Fruit fly (Drosophila melanogaster): Measurements from ENCODE around the gene mamo.

The mamo gene

dm6 chrX:13995977-13996723, 5.8 kb upstream of the mamo start, which contains the start of gene ben (continued):
- TF ChIP-seq CG2120 (GFP tag; optimal IDR thresholded peaks at IDR 0.05) (peak; percentile 88), sima (GFP tag; optimal IDR thresholded peaks at IDR 0.05) (peak; percentile 26), Rx (GFP tag; IDR thresholded peaks at IDR 0.05) (peak; percentile 57), CG32772 (GFP tag; IDR thresholded peaks at IDR 0.05) (peak; percentile 83), Mad (GFP tag; optimal IDR thresholded peaks at IDR 0.05) (peak; percentile 85), nerfin-2 (GFP tag; IDR thresholded peaks at IDR 0.05; ENCODE audit: partially characterized antibody) (no peak), CG18262 (tag; optimal IDR thresholded peaks at IDR 0.05) (peak; percentile 84), Taf1 (GFP tag; IDR thresholded peaks at IDR 0.05) (peak; percentile 55; the same call in 1 of the 2 replicates), amos (GFP tag; IDR thresholded peaks at IDR 0.05; ENCODE audit: partially characterized antibody) (peak; percentile 24; the same call in 1 of the 2 replicates), Atf3 (GFP tag; optimal IDR thresholded peaks at IDR 0.05) (peak; percentile 78), wek (GFP tag; optimal IDR thresholded peaks at IDR 0.05) (no peak), Scr (GFP tag; IDR thresholded peaks at IDR 0.05; ENCODE audit: partially characterized antibody) (0 out of 2 replicates have a peak, but pooled peaks have one; percentile 17), CG34376 (GFP tag; optimal IDR thresholded peaks at IDR 0.05) (peak; percentile 57), Awh (GFP tag; IDR thresholded peaks at IDR 0.05) (no peak), pfk (GFP tag; optimal IDR thresholded peaks at IDR 0.05) (no peak), fru (optimal IDR thresholded peaks at IDR 0.05) (no peak), pum (GFP tag; optimal IDR thresholded peaks at IDR 0.05) (peak; percentile 88), Sin3A (optimal IDR thresholded peaks at IDR 0.05) (peak; percentile 95), trh (GFP tag; optimal IDR thresholded peaks at IDR 0.05) (peak; percentile 38), Ets97D (GFP tag; optimal IDR thresholded peaks at IDR 0.05) (peak; percentile 87), CG31365 (tag; optimal IDR thresholded peaks at IDR 0.05) (no peak), ken (GFP tag; IDR thresholded peaks at IDR 0.05) (peak; percentile 78; the same call in 2 of the 3 replicates), CG10321 (GFP tag; IDR thresholded peaks at IDR 0.05) (peak; percentile 53; the same call in 1 of the 2 replicates), wdn (GFP tag; IDR thresholded peaks at IDR 0.05) (peak; percentile 63; the same call in 1 of the 2 replicates), gcm (GFP tag; optimal IDR thresholded peaks at IDR 0.05) (peak; percentile 54), CG12299 (tag; optimal IDR thresholded peaks at IDR 0.05) (peak; percentile 44), Xrp1 (GFP tag; IDR thresholded peaks at IDR 0.05) (peak; percentile 82), CG10366 (GFP tag; IDR thresholded peaks at IDR 0.05) (peak; percentile 74), h (optimal IDR thresholded peaks at IDR 0.05) (no peak), Stat92E (GFP tag; optimal IDR thresholded peaks at IDR 0.05) (no peak), H2.0 (GFP tag; IDR thresholded peaks at IDR 0.05) (peak; percentile 71), CG8924 (tag; optimal IDR thresholded peaks at IDR 0.05) (peak; percentile 81), chif (GFP tag; optimal IDR thresholded peaks at IDR 0.05) (peak; percentile 82 to 91), CG42726 (GFP tag; IDR thresholded peaks at IDR 0.05; ENCODE audit: partially characterized antibody) (0 out of 2 replicates have a peak, but pooled peaks have one; percentile 22), wor (GFP tag; IDR thresholded peaks at IDR 0.05) (peak; percentile 44), hkb (optimal IDR thresholded peaks at IDR 0.05) (peak; percentile 93), hkb (GFP tag; IDR thresholded peaks at IDR 0.05) (peak; percentile 72), CG13287 (GFP tag; IDR thresholded peaks at IDR 0.05; ENCODE audit: partially characterized antibody) (no peak), CG8478 (optimal IDR thresholded peaks at IDR 0.05) (peak; percentile 96), CG17802 (tag; optimal IDR thresholded peaks at IDR 0.05) (peak; percentile 42), sr (GFP tag; IDR thresholded peaks at IDR 0.05) (no peak), chm (GFP tag; IDR thresholded peaks at IDR 0.05) (no peak), btn (GFP tag; optimal IDR thresholded peaks at IDR 0.05) (peak; percentile 36), Dip2 (GFP tag; IDR thresholded peaks at IDR 0.05) (no peak), CG6175 (GFP tag; IDR thresholded peaks at IDR 0.05) (no peak), CG33557 (GFP tag; optimal IDR thresholded peaks at IDR 0.05) (peak; percentile 75), CG12942 (GFP tag; optimal IDR thresholded peaks at IDR 0.05) (peak; percentile 78), rib (GFP tag; IDR thresholded peaks at IDR 0.05) (peak; percentile 44; the same call in 1 of the 2 replicates), TFAM (GFP tag; optimal IDR thresholded peaks at IDR 0.05) (no peak), scrt (GFP tag; optimal IDR thresholded peaks at IDR 0.05) (peak; percentile 38), CG1792 (GFP tag; optimal IDR thresholded peaks at IDR 0.05) (peak; percentile 39)

All from whole organism, embryonic.